Worm (Caenorhabditis elegans) whole organism, late embryonic: ENCODE results near the gene crn-5.

Experiments
- C38D4.7 ChIP-seq: fragments of 200-800 bp; sonication (Bioruptor generic); optimal IDR thresholded peaks from 2 replicates; lab custom pipeline; 2018; ENCODE audit warnings: mild to moderate bottlenecking, missing genetic modification characterization, moderate library complexity, missing compliant biosample characterization
- K02D7.2 ChIP-seq: sonication (generic microtip); optimal IDR thresholded peaks from 2 replicates; lab custom pipeline; 2017; ENCODE audit warnings: mild to moderate bottlenecking, missing genetic modification characterization, missing compliant biosample characterization
- K09A11.1 ChIP-seq: sonication (generic microtip); optimal IDR thresholded peaks from 2 replicates; lab custom pipeline; 2017; ENCODE audit warnings: antibody characterized with exemption, mild to moderate bottlenecking, missing genetic modification characterization, missing compliant biosample characterization; ENCODE audit not compliant: insufficient read depth
- T23F11.4 ChIP-seq: fragments of 200-800 bp; sonication (Bioruptor generic); optimal IDR thresholded peaks from 2 replicates; lab custom pipeline; 2018; ENCODE audit warnings: mild to moderate bottlenecking, missing genetic modification characterization, missing compliant biosample characterization
- ahr-1 ChIP-seq: sonication (generic microtip); optimal IDR thresholded peaks from 2 replicates; lab custom pipeline; 2016; ENCODE audit warnings: missing genetic modification characterization, missing compliant biosample characterization
- ceh-14 ChIP-seq: sonication (generic microtip); optimal IDR thresholded peaks from 2 replicates; lab custom pipeline; 2016; ENCODE audit warnings: missing genotype, missing genetic modification characterization, missing compliant biosample characterization
- ceh-30 ChIP-seq: fragments of 150-350 bp; optimal IDR thresholded peaks from 2 replicates; lab custom pipeline; 2014; ENCODE audit warnings: missing biosample characterization, missing genetic modification characterization
- ceh-31 ChIP-seq: sonication (generic microtip); optimal IDR thresholded peaks from 2 replicates; lab custom pipeline; 2016; ENCODE audit warnings: missing genetic modification characterization, missing compliant biosample characterization
- ceh-45 ChIP-seq: fragments of 200-800 bp; sonication (Bioruptor generic); IDR thresholded peaks from 2 replicates; pipeline ENCODE4 v1.3.6; 2022; ENCODE audit warnings: missing genetic modification reagents, missing genetic modification characterization, missing compliant biosample characterization
- ceh-6 ChIP-seq: fragments of 200-800 bp; sonication (Bioruptor generic); optimal IDR thresholded peaks from 2 replicates; lab custom pipeline; 2018; ENCODE audit warnings: mild to moderate bottlenecking, missing genetic modification characterization, missing compliant biosample characterization
- ceh-9 ChIP-seq: sonication (generic microtip); optimal IDR thresholded peaks from 2 replicates; lab custom pipeline; 2016; ENCODE audit warnings: mild to moderate bottlenecking, missing genetic modification characterization, inconsistent platforms, missing compliant biosample characterization
- dve-1 ChIP-seq: sonication (generic microtip); optimal IDR thresholded peaks from 2 replicates; lab custom pipeline; 2017; ENCODE audit warnings: antibody characterized with exemption, mild to moderate bottlenecking, missing genetic modification characterization, missing compliant biosample characterization
- elt-4 ChIP-seq: sonication (generic microtip); optimal IDR thresholded peaks from 2 replicates; lab custom pipeline; 2016; ENCODE audit warnings: missing genetic modification characterization, missing compliant biosample characterization
- eyg-1 ChIP-seq: sonication (generic microtip); optimal IDR thresholded peaks from 2 replicates; lab custom pipeline; 2016; ENCODE audit warnings: missing genotype, missing genetic modification characterization, missing compliant biosample characterization
- fkh-10 ChIP-seq: fragments of 150-350 bp; optimal IDR thresholded peaks from 2 replicates; lab custom pipeline; 2014; ENCODE audit warnings: missing biosample characterization, missing genetic modification reagents, missing genetic modification characterization
- gmeb-2 ChIP-seq: sonication (generic microtip); optimal IDR thresholded peaks from 2 replicates; lab custom pipeline; 2016; ENCODE audit warnings: missing genetic modification characterization, inconsistent platforms, missing compliant biosample characterization
- lim-6 ChIP-seq: sonication (generic microtip); optimal IDR thresholded peaks from 2 replicates; lab custom pipeline; 2016; ENCODE audit warnings: missing genetic modification characterization, missing compliant biosample characterization
- mec-3 ChIP-seq: sonication (generic microtip); optimal IDR thresholded peaks from 2 replicates; lab custom pipeline; 2016; ENCODE audit warnings: borderline replicate concordance, missing genetic modification characterization, missing compliant biosample characterization
- nhr-11 ChIP-seq: fragments of 150-350 bp; optimal IDR thresholded peaks from 2 replicates; lab custom pipeline; 2014; ENCODE audit warnings: missing biosample characterization, missing genetic modification characterization
- nhr-232 ChIP-seq: sonication (generic microtip); optimal IDR thresholded peaks from 2 replicates; lab custom pipeline; 2016; ENCODE audit warnings: missing genetic modification characterization, missing compliant biosample characterization
- pat-9 ChIP-seq: fragments of 200-800 bp; sonication (Bioruptor generic); optimal IDR thresholded peaks from 2 replicates; lab custom pipeline; 2018; ENCODE audit warnings: mild to moderate bottlenecking, missing genetic modification characterization, moderate library complexity, missing compliant biosample characterization
- ref-2 ChIP-seq: sonication (generic microtip); optimal IDR thresholded peaks from 2 replicates; lab custom pipeline; 2016; ENCODE audit warnings: missing genetic modification characterization, missing compliant biosample characterization
- rnt-1 ChIP-seq: sonication (generic microtip); optimal IDR thresholded peaks from 2 replicates; lab custom pipeline; 2016; ENCODE audit warnings: missing genetic modification characterization, missing compliant biosample characterization
- sdc-2 ChIP-seq: sonication (generic microtip); optimal IDR thresholded peaks from 2 replicates; lab custom pipeline; 2016; ENCODE audit warnings: missing genotype, missing genetic modification characterization, missing compliant biosample characterization
- tbx-2 ChIP-seq: sonication (generic microtip); optimal IDR thresholded peaks from 2 replicates; lab custom pipeline; 2016; ENCODE audit warnings: missing genetic modification characterization, missing compliant biosample characterization
- ttx-3 ChIP-seq: sonication (generic microtip); optimal IDR thresholded peaks from 2 replicates; lab custom pipeline; 2016; ENCODE audit warnings: missing genetic modification reagents, missing genetic modification characterization, missing compliant biosample characterization
- unc-3 ChIP-seq, 2 experiments: fragments of 200-800 bp in 1 of 2; sonication (Bioruptor generic) in 1 of 2; sonication (generic microtip) in 1 of 2; conservative IDR thresholded peaks in 1 of 2; optimal IDR thresholded peaks in 1 of 2; 2 replicates each; pipeline versions ENCODE4 v1.3.6 to Lab custom; 2016 to 2022; ENCODE audit warnings: missing compliant biosample characterization in 2 of 2, missing genetic modification characterization in 2 of 2, missing genetic modification reagents in 1 of 2

crn-5 gene

ce11 chrII:10592452-10592851 lies at the start of gene crn-5:
TSS of gene crn-5 (plus strand) at chrII:10592752.
- TF ChIP-seq unc-3 (GFP tag; conservative IDR thresholded peaks at IDR 0.05; lab: Robert Waterston, UW) (no peak), unc-3 (tag; optimal IDR thresholded peaks at IDR 0.05; lab: Kevin White, UChicago) (no peak), ceh-14 (tag; lab: Kevin White, UChicago) (no peak), fkh-10 (GFP tag; lab: Kevin White, UChicago) (no peak), mec-3 (tag; lab: Kevin White, UChicago) (no peak), K02D7.2 (tag; lab: Kevin White, UChicago) (no peak), ref-2 (tag; lab: Kevin White, UChicago) (no peak), dve-1 (tag; lab: Kevin White, UChicago) (no peak), ceh-6 (no peak), ahr-1 (tag; lab: Kevin White, UChicago) (no peak), lim-6 (tag; lab: Kevin White, UChicago) (no peak), ceh-9 (tag; lab: Kevin White, UChicago) (no peak), tbx-2 (tag; lab: Kevin White, UChicago) (no peak), C38D4.7 (GFP tag; lab: Kevin White, UChicago) (no peak), ceh-30 (tag; lab: Kevin White, UChicago) (no peak), ceh-31 (no peak), gmeb-2 (tag; lab: Kevin White, UChicago) (no peak)
- TF ChIP-seq, all 69 proteins: peak for 0

- TF ChIP-seq nhr-11 (tag; lab: Kevin White, UChicago): peak; percentile 1
- no peak for TF ChIP-seq K09A11.1 (tag; lab: Kevin White, UChicago)
These were observed 49.0 kb upstream of the crn-5 start for ce11 chrII:10543457-10544137.

- no peak for TF ChIP-seq K02D7.2 (tag; lab: Kevin White, UChicago)
- TF ChIP-seq sdc-2 (tag; lab: Kevin White, UChicago): no peak
- no peak for TF ChIP-seq ttx-3 (tag; lab: Kevin White, UChicago)
- no peak for TF ChIP-seq nhr-11 (tag; lab: Kevin White, UChicago)
- TF ChIP-seq pat-9 (tag; lab: Kevin White, UChicago): no peak
- no peak for TF ChIP-seq rnt-1 (tag; lab: Kevin White, UChicago)
- no peak for TF ChIP-seq elt-4 (tag; lab: Kevin White, UChicago)
- TF ChIP-seq T23F11.4 (GFP tag; lab: Kevin White, UChicago): no peak
- TF ChIP-seq, all 69 proteins: peak for 0
These were observed 48.1 kb upstream of the crn-5 start for ce11 chrII:10544374-10544908.

- TF ChIP-seq pat-9 (tag; lab: Kevin White, UChicago) (peak; percentile 15), eyg-1 (tag; lab: Kevin White, UChicago) (no peak), nhr-232 (tag; lab: Kevin White, UChicago) (peak; percentile 0)
These were observed 47.3 kb upstream of the crn-5 start for ce11 chrII:10545213-10545612.

- no peak for TF ChIP-seq T23F11.4 (GFP tag; lab: Kevin White, UChicago)
- no peak for TF ChIP-seq dve-1 (tag; lab: Kevin White, UChicago)
- TF ChIP-seq ceh-45 (GFP tag; lab: Robert Waterston, UW): no peak
- no peak for TF ChIP-seq K09A11.1 (tag; lab: Kevin White, UChicago)
- TF ChIP-seq gmeb-2 (tag; lab: Kevin White, UChicago): no peak
- no peak for TF ChIP-seq C38D4.7 (GFP tag; lab: Kevin White, UChicago)
These were observed 46.4 kb upstream of the crn-5 start for ce11 chrII:10545924-10546783.
